Worm (Caenorhabditis elegans): ENCODE data around the gene F55C12.4.
"Not testable (repeated sequence)": the region's sequence is repeated elsewhere in the genome, so short reads cannot be mapped to it uniquely, and the experiment has no call there.

DNA sequence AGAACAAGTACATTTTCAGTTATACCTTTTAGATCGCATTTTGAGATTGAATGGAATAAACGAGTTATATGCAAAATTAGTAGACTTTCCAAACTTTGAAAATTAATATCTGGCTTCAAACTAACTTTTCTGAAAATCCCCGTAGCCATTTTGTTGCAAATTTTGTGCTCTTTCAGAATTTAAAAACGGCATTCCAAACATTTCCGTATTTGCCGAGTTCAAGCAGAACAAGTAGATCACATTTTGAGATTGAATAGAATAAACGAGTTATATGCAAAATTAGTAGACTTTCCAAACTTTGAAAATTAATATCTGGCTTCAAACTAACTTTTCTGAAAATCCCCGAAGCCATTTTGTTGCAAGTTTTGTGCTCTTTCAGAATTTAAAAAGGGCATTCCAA is 18.3 kb upstream of the F55C12.4 start, which contains the start of gene F55C12.2:
- TF ChIP-seq nhr-11 (tag; optimal IDR thresholded peaks at IDR 0.05); unc-86 (tag; optimal IDR thresholded peaks at IDR 0.05); ama-1 (optimal IDR thresholded peaks at IDR 0.05); F13H6.1 (tag; optimal IDR thresholded peaks at IDR 0.05); pqm-1 (tag; optimal IDR thresholded peaks at IDR 0.05); hlh-30 (tag; optimal IDR thresholded peaks at IDR 0.05; ENCODE audit: insufficient read depth); pha-4 (tag; optimal IDR thresholded peaks at IDR 0.05); madf-2 (tag; optimal IDR thresholded peaks at IDR 0.05); ceh-24 (tag; optimal IDR thresholded peaks at IDR 0.05); hlh-8 (tag; optimal IDR thresholded peaks at IDR 0.05); tbx-2 (tag; optimal IDR thresholded peaks at IDR 0.05); nfya-1 (tag; optimal IDR thresholded peaks at IDR 0.05); ceh-6 (GFP tag; optimal IDR thresholded peaks at IDR 0.05): not testable (repeated sequence)
